Worm (Caenorhabditis elegans) whole organism, L1 larva: ENCODE data around the gene rbg-1.

Experiments used
- aly-2 ChIP-seq: fragments of 150-350 bp; optimal IDR thresholded peaks from 2 replicates; lab custom pipeline; 2014; ENCODE audit warnings: missing biosample characterization, missing genetic modification characterization
- ama-1 ChIP-seq: fragments of 150-350 bp; optimal IDR thresholded peaks from 2 replicates; lab custom pipeline; 2014
- ceh-82 ChIP-seq, 3 experiments: fragments of 150-350 bp in 1 of 3; sonication (generic microtip) in 2 of 3; optimal IDR thresholded peaks; 2 replicates each; lab custom pipeline; 2014 to 2017; ENCODE audit warnings: missing biosample characterization in 3 of 3, missing genetic modification characterization in 3 of 3
- egl-27 ChIP-seq, 2 experiments: fragments of 150-350 bp in 1 of 2; sonication (generic microtip); optimal IDR thresholded peaks; 3 replicates each; lab custom pipeline; 2017 to 2018; ENCODE audit warnings: missing biosample characterization in 2 of 2, missing genetic modification characterization in 2 of 2, missing genetic modification reagents in 2 of 2
- lin-39 ChIP-seq: fragments of 150-350 bp; optimal IDR thresholded peaks from 2 replicates; lab custom pipeline; 2014; ENCODE audit warnings: missing biosample characterization, missing genetic modification reagents, missing genetic modification characterization
- lsy-2 ChIP-seq, 2 experiments: fragments of 150-350 bp; optimal IDR thresholded peaks; 2 replicates each; lab custom pipeline; 2014; ENCODE audit warnings: missing biosample characterization in 2 of 2, missing genetic modification characterization in 2 of 2
- mdl-1 ChIP-seq, 2 experiments: fragments of 150-350 bp; optimal IDR thresholded peaks; 2 replicates each; lab custom pipeline; 2014 to 2017; ENCODE audit warnings: missing biosample characterization in 2 of 2, missing genetic modification characterization in 2 of 2, inconsistent platforms in 1 of 2
- nhr-237 ChIP-seq: fragments of 150-350 bp; optimal IDR thresholded peaks from 2 replicates; lab custom pipeline; 2014; ENCODE audit warnings: missing biosample characterization, missing genetic modification characterization
- nhr-28 ChIP-seq: fragments of 150-350 bp; optimal IDR thresholded peaks from 2 replicates; lab custom pipeline; 2014; ENCODE audit warnings: missing biosample characterization, missing genetic modification characterization
- sptf-1 ChIP-seq: fragments of 150-350 bp; optimal IDR thresholded peaks from 2 replicates; lab custom pipeline; 2014; ENCODE audit warnings: missing biosample characterization, missing genetic modification characterization
- tlp-1 ChIP-seq: fragments of 150-350 bp; optimal IDR thresholded peaks from 2 replicates; lab custom pipeline; 2014; ENCODE audit warnings: missing biosample characterization, missing genetic modification characterization
- xbp-1 ChIP-seq: sonication (generic microtip); optimal IDR thresholded peaks from 2 replicates; lab custom pipeline; 2016; ENCODE audit warnings: missing genetic modification characterization, missing compliant biosample characterization
- zag-1 ChIP-seq: fragments of 150-350 bp; optimal IDR thresholded peaks from 2 replicates; lab custom pipeline; 2014; ENCODE audit warnings: missing biosample characterization, missing genetic modification characterization

DNA sequence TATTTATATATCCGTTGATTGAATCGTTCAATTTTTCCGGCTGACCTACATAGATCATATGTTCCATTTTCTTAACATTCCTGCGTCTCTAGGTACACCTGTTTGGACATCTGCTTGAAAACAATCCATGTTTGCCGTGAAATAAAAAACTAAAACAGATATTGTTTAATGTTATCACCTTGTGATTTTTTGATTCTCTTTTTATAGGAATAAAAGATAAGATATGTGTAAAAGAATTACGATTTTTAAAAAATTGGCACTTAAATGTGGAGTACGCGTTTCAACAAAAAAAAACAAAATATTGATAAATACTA, 36.0 kb upstream of the rbg-1 start:
- TF ChIP-seq lsy-2 (tag; optimal IDR thresholded peaks at IDR 0.05; lab: Kevin White, UChicago) (no peak), lin-39 (tag; lab: Kevin White, UChicago) (no peak), mdl-1 (tag; optimal IDR thresholded peaks at IDR 0.05; lab: Kevin White, UChicago) (no peak), zag-1 (no peak), sptf-1 (tag; lab: Kevin White, UChicago) (no peak), tlp-1 (tag; lab: Kevin White, UChicago) (no peak), egl-27 (tag; optimal IDR thresholded peaks at IDR 0.05; lab: Kevin White, UChicago) (no peak), aly-2 (tag; lab: Kevin White, UChicago) (no peak), ama-1 (lab: Kevin White, UChicago) (no peak), nhr-237 (tag; lab: Kevin White, UChicago) (no peak), xbp-1 (no peak), nhr-28 (tag; lab: Kevin White, UChicago) (no peak), ceh-82 (tag; optimal IDR thresholded peaks at IDR 0.05; lab: Kevin White, UChicago) (no peak)
